Worm (Caenorhabditis elegans): ENCODE data around the gene C10A4.7.

The C10A4.7 gene

ce11 chrX:7447340-7447739 lies 32.0 kb upstream of the C10A4.7 start:
- TF ChIP-seq ceh-28 (tag; optimal IDR thresholded peaks at IDR 0.05) (no peak), fkh-2 (tag; optimal IDR thresholded peaks at IDR 0.05) (no peak), mdl-1 (tag; optimal IDR thresholded peaks at IDR 0.05) (no peak), nhr-23 (tag; optimal IDR thresholded peaks at IDR 0.05) (no peak), zag-1 (tag; optimal IDR thresholded peaks at IDR 0.05) (no peak), nhr-25 (tag; optimal IDR thresholded peaks at IDR 0.05) (no peak), nhr-43 (tag; optimal IDR thresholded peaks at IDR 0.05; ENCODE audit: poor library complexity, severe bottlenecking) (no peak), jun-1 (tag; optimal IDR thresholded peaks at IDR 0.05) (no peak), mml-1 (tag; optimal IDR thresholded peaks at IDR 0.05) (no peak), nhr-11 (tag; optimal IDR thresholded peaks at IDR 0.05) (no peak)

- TF ChIP-seq nhr-28 (tag; optimal IDR thresholded peaks at IDR 0.05) (no peak), nfya-1 (tag; optimal IDR thresholded peaks at IDR 0.05; ENCODE audit: insufficient read depth) (peak; percentile 10), nhr-76 (tag; optimal IDR thresholded peaks at IDR 0.05) (no peak), fos-1 (tag; optimal IDR thresholded peaks at IDR 0.05) (no peak), mml-1 (tag; optimal IDR thresholded peaks at IDR 0.05) (peak; percentile 91)
Measured at ce11 chrX:7446485-7446884, 31.2 kb upstream of the C10A4.7 start.

- peak; percentile 66 for TF ChIP-seq elt-2 (tag; optimal IDR thresholded peaks at IDR 0.05)
- peak; percentile 65 for TF ChIP-seq pqm-1 (tag; optimal IDR thresholded peaks at IDR 0.05)
- TF ChIP-seq ama-1 (optimal IDR thresholded peaks at IDR 0.05), result no peak
- no peak for TF ChIP-seq nhr-25 (tag; optimal IDR thresholded peaks at IDR 0.05)
Measured at ce11 chrX:7445734-7446133, 30.4 kb upstream of the C10A4.7 start.

ce11 chrX:7442477-7442876 lies 27.2 kb upstream of the C10A4.7 start, which contains the start of gene acl-12:
acl-12 (minus strand) TSS chrX:7442577.
- TF ChIP-seq jun-1 (tag; optimal IDR thresholded peaks at IDR 0.05) (no peak), nfya-1 (tag; optimal IDR thresholded peaks at IDR 0.05; ENCODE audit: insufficient read depth) (peak; percentile 29)

- TF ChIP-seq pqm-1 (tag; optimal IDR thresholded peaks at IDR 0.05), result peak; percentile 81
- no peak for TF ChIP-seq unc-62 (GFP tag; optimal IDR thresholded peaks at IDR 0.05)
- peak; percentile 34 for TF ChIP-seq elt-2 (tag; optimal IDR thresholded peaks at IDR 0.05)
- TF ChIP-seq lin-39 (tag; optimal IDR thresholded peaks at IDR 0.05), result no peak
- no peak for TF ChIP-seq nhr-76 (tag; optimal IDR thresholded peaks at IDR 0.05)
- no peak for TF ChIP-seq ztf-4 (tag; optimal IDR thresholded peaks at IDR 0.05)
- TF ChIP-seq eor-1 (tag; optimal IDR thresholded peaks at IDR 0.05), result no peak
- no peak for TF ChIP-seq ceh-16 (tag; optimal IDR thresholded peaks at IDR 0.05)
- no peak for TF ChIP-seq mml-1 (tag; optimal IDR thresholded peaks at IDR 0.05)
- TF ChIP-seq nhr-23 (tag; optimal IDR thresholded peaks at IDR 0.05), result no peak
- TF ChIP-seq nfya-1 (tag; optimal IDR thresholded peaks at IDR 0.05; ENCODE audit: insufficient read depth), result no peak
- TF ChIP-seq egl-27 (tag; optimal IDR thresholded peaks at IDR 0.05), result no peak
Measured at ce11 chrX:7440102-7440501, 24.8 kb upstream of the C10A4.7 start.

ce11 chrX:7437949-7438348 lies 22.6 kb upstream of the C10A4.7 start, which contains the start of gene C01C10.2:
C01C10.2 (minus strand) TSS chrX:7438118.
- TF ChIP-seq nhr-25 (tag; optimal IDR thresholded peaks at IDR 0.05) (peak; percentile 46), egl-5 (tag; optimal IDR thresholded peaks at IDR 0.05) (peak; percentile 2), daf-12 (tag; optimal IDR thresholded peaks at IDR 0.05) (no peak), fos-1 (tag; optimal IDR thresholded peaks at IDR 0.05) (no peak), nfya-1 (tag; optimal IDR thresholded peaks at IDR 0.05; ENCODE audit: insufficient read depth) (peak; percentile 39)

- TF ChIP-seq tbx-2 (tag; optimal IDR thresholded peaks at IDR 0.05) (no peak), lin-15B (tag; optimal IDR thresholded peaks at IDR 0.05) (no peak), pqm-1 (tag; optimal IDR thresholded peaks at IDR 0.05) (no peak), ama-1 (optimal IDR thresholded peaks at IDR 0.05) (no peak), jun-1 (tag; optimal IDR thresholded peaks at IDR 0.05) (peak; percentile 6)
Measured at ce11 chrX:7436912-7437311, 21.6 kb upstream of the C10A4.7 start.

ce11 chrX:7433269-7433668 lies 17.9 kb upstream of the C10A4.7 start, which contains the start of gene clc-5:
clc-5 (plus strand) TSS chrX:7433569.
- TF ChIP-seq nhr-12 (tag; optimal IDR thresholded peaks at IDR 0.05) (no peak), nhr-11 (tag; optimal IDR thresholded peaks at IDR 0.05) (no peak), nhr-28 (tag; optimal IDR thresholded peaks at IDR 0.05) (no peak), ztf-4 (tag; optimal IDR thresholded peaks at IDR 0.05) (no peak), lsy-12 (tag; optimal IDR thresholded peaks at IDR 0.05) (no peak), nhr-25 (tag; optimal IDR thresholded peaks at IDR 0.05) (no peak), zag-1 (tag; optimal IDR thresholded peaks at IDR 0.05) (no peak), unc-62 (GFP tag; optimal IDR thresholded peaks at IDR 0.05) (no peak), elt-2 (tag; optimal IDR thresholded peaks at IDR 0.05) (no peak), pqm-1 (tag; optimal IDR thresholded peaks at IDR 0.05) (no peak), sea-2 (GFP tag; optimal IDR thresholded peaks at IDR 0.05) (no peak), hmg-11 (tag; optimal IDR thresholded peaks at IDR 0.05) (no peak), snpc-4 (tag; optimal IDR thresholded peaks at IDR 0.05) (no peak), ceh-82 (tag; optimal IDR thresholded peaks at IDR 0.05) (no peak), nhr-43 (tag; optimal IDR thresholded peaks at IDR 0.05; ENCODE audit: poor library complexity, severe bottlenecking) (no peak)

Data from whole organism, L3 larva.